Worm (Caenorhabditis elegans): Measurements from ENCODE around the gene cbn-1.

DNA sequence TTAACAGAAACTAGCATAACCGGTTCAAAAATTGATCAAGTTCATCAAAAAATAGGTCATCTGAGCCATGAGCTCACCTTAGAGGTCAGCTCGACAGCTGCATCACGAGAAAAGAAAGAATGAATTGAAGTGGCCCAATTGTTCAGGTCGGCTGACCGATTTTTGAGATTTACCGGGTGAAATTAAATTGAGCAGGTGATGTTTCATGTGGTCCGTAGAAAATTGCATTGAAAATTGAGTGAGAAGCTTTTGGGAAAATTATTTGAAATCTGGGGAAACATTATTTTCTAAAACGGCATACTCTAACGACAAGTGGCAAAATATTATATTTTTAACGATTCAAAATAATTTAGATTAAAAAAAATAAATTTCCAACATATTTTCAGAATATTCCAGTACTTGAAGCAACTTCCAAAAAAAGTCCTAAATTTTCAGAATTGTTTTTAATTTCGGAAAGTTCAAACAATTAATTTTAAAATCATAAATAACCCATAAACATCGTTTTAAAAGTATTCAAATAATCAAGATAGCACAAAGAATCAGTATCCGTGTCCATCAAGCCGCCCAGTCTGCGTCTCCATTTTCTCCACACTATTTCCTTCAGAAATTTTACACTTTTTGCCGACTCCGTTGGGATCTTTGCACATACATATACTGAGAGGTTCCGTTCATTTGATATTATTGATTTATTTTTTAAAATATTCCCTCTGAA, 6.5 kb downstream of the cbn-1 start, which contains the start of gene sgcb-1:
- TF ChIP-seq W03F9.2 (tag; optimal IDR thresholded peaks at IDR 0.05) = no peak
- TF ChIP-seq dao-5 (tag; optimal IDR thresholded peaks at IDR 0.05) = no peak
- TF ChIP-seq him-1 (tag; optimal IDR thresholded peaks at IDR 0.05) = no peak
